Comparison of ENCODE assay signal across 1 fruit fly cellular context in the genomic region with DNA sequence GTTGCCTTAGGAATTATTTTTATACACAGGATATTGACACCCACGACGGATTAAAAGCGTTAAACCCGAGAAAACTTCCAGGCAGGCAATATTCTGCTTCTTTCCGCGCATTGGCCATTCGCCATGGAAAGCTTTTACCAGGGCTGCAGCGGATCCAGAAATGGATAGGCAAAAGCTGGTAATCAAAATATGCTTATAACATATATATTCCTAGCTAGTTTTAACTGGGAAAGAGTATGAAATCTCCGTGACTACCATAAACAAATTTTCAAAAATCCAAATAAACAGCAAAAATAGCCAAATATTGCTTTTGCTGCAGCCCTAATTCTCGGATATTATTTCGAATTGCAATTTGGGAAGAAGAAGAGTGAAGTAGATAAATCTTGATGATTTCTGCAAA.
A peak's percentile ranks its signal among the peaks of the same experiment; 100 is the strongest.
TF ChIP-seq lines count a peak whose summit lies in the region.

A gene (minus strand): TSS at position 141 of the 400 bp plus-strand sequence.
A gene (plus strand): TSS at position 335 of the 400 bp plus-strand sequence.

TF ChIP-seq in whole organism, embryonic, 481 proteins besides CTCF, POLR2A, EP300 and RAD21 (continued from another document and continues in another):
- peak; percentile 95 for TF ChIP-seq chif (GFP tag; optimal IDR thresholded peaks at IDR 0.05; lab: Kevin White, UChicago)
- peak; percentile 95 for TF ChIP-seq CoRest (tag; optimal IDR thresholded peaks at IDR 0.05; lab: Kevin White, UChicago)
- TF ChIP-seq Deaf1 (tag; optimal IDR thresholded peaks at IDR 0.05; lab: Kevin White, UChicago) = peak; percentile 63
- TF ChIP-seq CG4424 (GFP tag; optimal IDR thresholded peaks at IDR 0.05; lab: Kevin White, UChicago) = peak; percentile 96
- peak; percentile 93 for TF ChIP-seq CG9876 (GFP tag; optimal IDR thresholded peaks at IDR 0.05; lab: Kevin White, UChicago)
- TF ChIP-seq jigr1 (GFP tag; IDR thresholded peaks at IDR 0.05; lab: Robert Waterston, UW) = peak; percentile 87
- TF ChIP-seq Med (GFP tag; lab: Kevin White, UChicago) = peak; percentile 99
- TF ChIP-seq CG2202 (tag; optimal IDR thresholded peaks at IDR 0.05; lab: Kevin White, UChicago) = peak; percentile 79
- peak; percentile 89 for TF ChIP-seq CG6765 (GFP tag; optimal IDR thresholded peaks at IDR 0.05; lab: Kevin White, UChicago)
- TF ChIP-seq oc (tag; optimal IDR thresholded peaks at IDR 0.05; lab: Kevin White, UChicago) = peak; percentile 98
- peak; percentile 95 for TF ChIP-seq lab (GFP tag; optimal IDR thresholded peaks at IDR 0.05; lab: Kevin White, UChicago)
- peak; percentile 92 for TF ChIP-seq slp2 (GFP tag; optimal IDR thresholded peaks at IDR 0.05; lab: Kevin White, UChicago)
- no peak for TF ChIP-seq Hr78 (GFP tag; optimal IDR thresholded peaks at IDR 0.05; lab: Kevin White, UChicago)
- peak; percentile 95 for TF ChIP-seq fu2 (GFP tag; optimal IDR thresholded peaks at IDR 0.05; lab: Kevin White, UChicago)
- no peak for TF ChIP-seq chinmo (GFP tag; IDR thresholded peaks at IDR 0.05; lab: Robert Waterston, UW; ENCODE audit: partially characterized antibody)
- TF ChIP-seq CG16813 (GFP tag; IDR thresholded peaks at IDR 0.05; lab: Robert Waterston, UW; ENCODE audit: partially characterized antibody) = no peak
- TF ChIP-seq mirr (GFP tag; optimal IDR thresholded peaks at IDR 0.05; lab: Kevin White, UChicago) = peak; percentile 91
- TF ChIP-seq mld (GFP tag; IDR thresholded peaks at IDR 0.05; lab: Robert Waterston, UW; ENCODE audit: partially characterized antibody) = no peak
- peak; percentile 28; the same call in 1 of the 3 replicates for TF ChIP-seq knrl (GFP tag; IDR thresholded peaks at IDR 0.05; lab: Robert Waterston, UW; ENCODE audit: partially characterized antibody)
- peak; percentile 93 for TF ChIP-seq Xrp1 (GFP tag; IDR thresholded peaks at IDR 0.05; lab: Robert Waterston, UW)
- TF ChIP-seq Aef1 (GFP tag; IDR thresholded peaks at IDR 0.05; lab: Robert Waterston, UW) = peak; percentile 93
- peak; percentile 86 for TF ChIP-seq tup (GFP tag; optimal IDR thresholded peaks at IDR 0.05; lab: Kevin White, UChicago)
- peak; percentile 86 for TF ChIP-seq da (GFP tag; optimal IDR thresholded peaks at IDR 0.05; lab: Kevin White, UChicago)
- TF ChIP-seq toy (GFP tag; IDR thresholded peaks at IDR 0.05; lab: Robert Waterston, UW) = peak; percentile 55; the same call in 1 of the 2 replicates
- peak; percentile 93 for TF ChIP-seq CG8290 (GFP tag; optimal IDR thresholded peaks at IDR 0.05; lab: Kevin White, UChicago)
- TF ChIP-seq CG8290 (tag; optimal IDR thresholded peaks at IDR 0.05; lab: Kevin White, UChicago) = peak; percentile 30 to 93
- peak; percentile 88 for TF ChIP-seq CrebB (tag; optimal IDR thresholded peaks at IDR 0.05; lab: Kevin White, UChicago)
- TF ChIP-seq rib (GFP tag; IDR thresholded peaks at IDR 0.05; lab: Robert Waterston, UW) = peak; percentile 82
- TF ChIP-seq mam (GFP tag; optimal IDR thresholded peaks at IDR 0.05; lab: Kevin White, UChicago) = peak; percentile 98
- TF ChIP-seq fd3F (GFP tag; optimal IDR thresholded peaks at IDR 0.05; lab: Kevin White, UChicago) = peak; percentile 88
- peak; percentile 84 for TF ChIP-seq danr (GFP tag; IDR thresholded peaks at IDR 0.05; lab: Robert Waterston, UW)
- peak; percentile 84 for TF ChIP-seq CG14050 (GFP tag; IDR thresholded peaks at IDR 0.05; lab: Robert Waterston, UW)
- peak; percentile 77; the same call in 1 of the 2 replicates for TF ChIP-seq gsb (GFP tag; IDR thresholded peaks at IDR 0.05; lab: Robert Waterston, UW)
- TF ChIP-seq CG13424 (tag; optimal IDR thresholded peaks at IDR 0.05; lab: Kevin White, UChicago) = peak; percentile 96
- peak; percentile 61; the same call in 1 of the 2 replicates for TF ChIP-seq sim (GFP tag; IDR thresholded peaks at IDR 0.05; lab: Robert Waterston, UW)
- peak; percentile 92 for TF ChIP-seq CG3065 (GFP tag; optimal IDR thresholded peaks at IDR 0.05; lab: Kevin White, UChicago)
- TF ChIP-seq CG7745 (tag; optimal IDR thresholded peaks at IDR 0.05; lab: Kevin White, UChicago) = no peak
- TF ChIP-seq nerfin-1 (tag; optimal IDR thresholded peaks at IDR 0.05; lab: Kevin White, UChicago) = peak; percentile 90
- TF ChIP-seq CG7786 (GFP tag; optimal IDR thresholded peaks at IDR 0.05; lab: Kevin White, UChicago) = peak; percentile 93
- TF ChIP-seq CG9797 (GFP tag; optimal IDR thresholded peaks at IDR 0.05; lab: Kevin White, UChicago) = peak; percentile 31
- TF ChIP-seq ase (GFP tag; IDR thresholded peaks at IDR 0.05; lab: Robert Waterston, UW) = peak; percentile 82
- peak; percentile 76 for TF ChIP-seq CG1024 (GFP tag; IDR thresholded peaks at IDR 0.05; lab: Robert Waterston, UW)
- TF ChIP-seq HmgZ (tag; optimal IDR thresholded peaks at IDR 0.05; lab: Kevin White, UChicago) = peak; percentile 97
- TF ChIP-seq Rx (GFP tag; IDR thresholded peaks at IDR 0.05; lab: Robert Waterston, UW) = peak; percentile 86
- peak; percentile 42 for TF ChIP-seq BEAF-32 (GFP tag; optimal IDR thresholded peaks at IDR 0.05; lab: Kevin White, UChicago)
- no peak for TF ChIP-seq CG7963 (GFP tag; IDR thresholded peaks at IDR 0.05; lab: Robert Waterston, UW; ENCODE audit: partially characterized antibody)
- TF ChIP-seq CG11504 (tag; optimal IDR thresholded peaks at IDR 0.05; lab: Kevin White, UChicago) = peak; percentile 92
- peak; percentile 93 for TF ChIP-seq pb (GFP tag; optimal IDR thresholded peaks at IDR 0.05; lab: Kevin White, UChicago)
- TF ChIP-seq Dip3 (GFP tag; optimal IDR thresholded peaks at IDR 0.05; lab: Kevin White, UChicago) = peak; percentile 97
- TF ChIP-seq nau (GFP tag; optimal IDR thresholded peaks at IDR 0.05; lab: Kevin White, UChicago) = peak; percentile 78
- TF ChIP-seq kni (GFP tag; optimal IDR thresholded peaks at IDR 0.05; lab: Kevin White, UChicago) = peak; percentile 69
- peak; percentile 73 for TF ChIP-seq YL-1 (GFP tag; optimal IDR thresholded peaks at IDR 0.05; lab: Kevin White, UChicago)
- peak; percentile 81 for TF ChIP-seq gt (GFP tag; IDR thresholded peaks at IDR 0.05; lab: Robert Waterston, UW)
- peak; percentile 87 for TF ChIP-seq CG7556 (GFP tag; optimal IDR thresholded peaks at IDR 0.05; lab: Kevin White, UChicago)
- peak; percentile 94 for TF ChIP-seq Atf3 (GFP tag; optimal IDR thresholded peaks at IDR 0.05; lab: Kevin White, UChicago)
- TF ChIP-seq CG6689 (GFP tag; IDR thresholded peaks at IDR 0.05; lab: Robert Waterston, UW) = peak; percentile 93
- peak; percentile 93 for TF ChIP-seq CG4854 (GFP tag; optimal IDR thresholded peaks at IDR 0.05; lab: Kevin White, UChicago)
- TF ChIP-seq lmd (GFP tag; IDR thresholded peaks at IDR 0.05; lab: Robert Waterston, UW) = peak; percentile 93
- TF ChIP-seq Dp (GFP tag; optimal IDR thresholded peaks at IDR 0.05; lab: Kevin White, UChicago) = peak; percentile 28
- peak; percentile 84 for TF ChIP-seq CG17186 (GFP tag; optimal IDR thresholded peaks at IDR 0.05; lab: Kevin White, UChicago)
- TF ChIP-seq CG30431 (GFP tag; optimal IDR thresholded peaks at IDR 0.05; lab: Kevin White, UChicago) = peak; percentile 87
- TF ChIP-seq h (optimal IDR thresholded peaks at IDR 0.05; lab: Kevin White, UChicago) = no peak
- peak; percentile 82 to 95 for TF ChIP-seq bsh (GFP tag; optimal IDR thresholded peaks at IDR 0.05; lab: Kevin White, UChicago)
- TF ChIP-seq Pdp1 (GFP tag; optimal IDR thresholded peaks at IDR 0.05; lab: Kevin White, UChicago) = peak; percentile 93 to 97
- peak; percentile 63 for TF ChIP-seq Neu2 (GFP tag; optimal IDR thresholded peaks at IDR 0.05; lab: Kevin White, UChicago; ENCODE audit: borderline replicate concordance)
- no peak for TF ChIP-seq Stat92E (GFP tag; optimal IDR thresholded peaks at IDR 0.05; lab: Kevin White, UChicago)
- TF ChIP-seq CG10431 (GFP tag; optimal IDR thresholded peaks at IDR 0.05; lab: Kevin White, UChicago) = peak; percentile 69
- peak; percentile 93 for TF ChIP-seq CG33213 (GFP tag; optimal IDR thresholded peaks at IDR 0.05; lab: Kevin White, UChicago)
- peak; percentile 26; the same call in 1 of the 3 replicates for TF ChIP-seq sr (GFP tag; IDR thresholded peaks at IDR 0.05; lab: Robert Waterston, UW)
- peak; percentile 92 for TF ChIP-seq CG10979 (tag; optimal IDR thresholded peaks at IDR 0.05; lab: Kevin White, UChicago)
- peak; percentile 97 for TF ChIP-seq abd-A (tag; optimal IDR thresholded peaks at IDR 0.05; lab: Kevin White, UChicago)
- TF ChIP-seq Meics (GFP tag; optimal IDR thresholded peaks at IDR 0.05; lab: Kevin White, UChicago) = peak; percentile 91
- peak; percentile 89 for TF ChIP-seq sima (GFP tag; optimal IDR thresholded peaks at IDR 0.05; lab: Kevin White, UChicago)
- TF ChIP-seq Eip74EF (GFP tag; optimal IDR thresholded peaks at IDR 0.05; lab: Kevin White, UChicago) = peak in 1 of 2 experiments; percentile 85
- TF ChIP-seq chm (GFP tag; IDR thresholded peaks at IDR 0.05; lab: Robert Waterston, UW) = peak; percentile 91
- peak; percentile 78 for TF ChIP-seq D19B (GFP tag; optimal IDR thresholded peaks at IDR 0.05; lab: Kevin White, UChicago)
- peak; percentile 90 for TF ChIP-seq Oli (tag; optimal IDR thresholded peaks at IDR 0.05; lab: Kevin White, UChicago)
- TF ChIP-seq Lim3 (GFP tag; IDR thresholded peaks at IDR 0.05; lab: Robert Waterston, UW) = peak; percentile 58; the same call in 1 of the 2 replicates
- TF ChIP-seq nmo (GFP tag; optimal IDR thresholded peaks at IDR 0.05; lab: Kevin White, UChicago) = peak; percentile 96
- TF ChIP-seq CG3726 (GFP tag; IDR thresholded peaks at IDR 0.05; lab: Robert Waterston, UW) = peak; percentile 88
- peak; percentile 91 for TF ChIP-seq ewg (GFP tag; optimal IDR thresholded peaks at IDR 0.05; lab: Kevin White, UChicago)
- TF ChIP-seq CG11085 (GFP tag; IDR thresholded peaks at IDR 0.05; lab: Robert Waterston, UW) = peak; percentile 91
- peak; percentile 96 for TF ChIP-seq sisA (GFP tag; IDR thresholded peaks at IDR 0.05; lab: Robert Waterston, UW)
- TF ChIP-seq usp (GFP tag; optimal IDR thresholded peaks at IDR 0.05; lab: Kevin White, UChicago) = no peak
- TF ChIP-seq Ssrp (tag; optimal IDR thresholded peaks at IDR 0.05; lab: Kevin White, UChicago) = peak; percentile 92
- TF ChIP-seq bbx (GFP tag; IDR thresholded peaks at IDR 0.05; lab: Robert Waterston, UW; ENCODE audit: partially characterized antibody) = no peak
- TF ChIP-seq zen2 (GFP tag; IDR thresholded peaks at IDR 0.05; lab: Robert Waterston, UW; ENCODE audit: partially characterized antibody) = no peak
- TF ChIP-seq Elba2 (GFP tag; optimal IDR thresholded peaks at IDR 0.05; lab: Kevin White, UChicago) = peak; percentile 45
- no peak for TF ChIP-seq zf30C (GFP tag; optimal IDR thresholded peaks at IDR 0.05; lab: Kevin White, UChicago)
- TF ChIP-seq Bdp1 (GFP tag; optimal IDR thresholded peaks at IDR 0.05; lab: Kevin White, UChicago) = peak; percentile 89
- TF ChIP-seq CG11093 (GFP tag; IDR thresholded peaks at IDR 0.05; lab: Robert Waterston, UW) = peak; percentile 88
- peak; percentile 77 for TF ChIP-seq CG6854 (GFP tag; optimal IDR thresholded peaks at IDR 0.05; lab: Kevin White, UChicago)
- TF ChIP-seq CG8924 (tag; optimal IDR thresholded peaks at IDR 0.05; lab: Kevin White, UChicago) = peak; percentile 91
- TF ChIP-seq Sox100B (GFP tag; optimal IDR thresholded peaks at IDR 0.05; lab: Kevin White, UChicago) = peak; percentile 83
- peak; percentile 85 for TF ChIP-seq CG16815 (GFP tag; optimal IDR thresholded peaks at IDR 0.05; lab: Kevin White, UChicago)
- TF ChIP-seq org-1 (GFP tag; optimal IDR thresholded peaks at IDR 0.05; lab: Kevin White, UChicago) = peak; percentile 86
- TF ChIP-seq HLHmδ (GFP tag; optimal IDR thresholded peaks at IDR 0.05; lab: Kevin White, UChicago) = no peak
- TF ChIP-seq sc (optimal IDR thresholded peaks at IDR 0.05; lab: Kevin White, UChicago) = no peak
- TF ChIP-seq sc (GFP tag; optimal IDR thresholded peaks at IDR 0.05; lab: Kevin White, UChicago) = peak; percentile 84
- peak; percentile 93 for TF ChIP-seq emc (GFP tag; optimal IDR thresholded peaks at IDR 0.05; lab: Kevin White, UChicago)
- peak; percentile 72 for TF ChIP-seq wor (GFP tag; IDR thresholded peaks at IDR 0.05; lab: Robert Waterston, UW)
- TF ChIP-seq CG1603 (tag; optimal IDR thresholded peaks at IDR 0.05; lab: Kevin White, UChicago) = peak; percentile 95
- peak; percentile 89 for TF ChIP-seq CG31388 (GFP tag; optimal IDR thresholded peaks at IDR 0.05; lab: Kevin White, UChicago)
- peak; percentile 92 for TF ChIP-seq lbe (GFP tag; optimal IDR thresholded peaks at IDR 0.05; lab: Kevin White, UChicago)
- peak; percentile 94 for TF ChIP-seq CG1602 (GFP tag; optimal IDR thresholded peaks at IDR 0.05; lab: Kevin White, UChicago)
- peak; percentile 93 for TF ChIP-seq ranshi (GFP tag; IDR thresholded peaks at IDR 0.05; lab: Robert Waterston, UW)
- peak; percentile 84 for TF ChIP-seq btn (GFP tag; optimal IDR thresholded peaks at IDR 0.05; lab: Kevin White, UChicago)
- TF ChIP-seq CG10209 (GFP tag; optimal IDR thresholded peaks at IDR 0.05; lab: Kevin White, UChicago) = peak; percentile 91
- TF ChIP-seq CG12744 (GFP tag; optimal IDR thresholded peaks at IDR 0.05; lab: Kevin White, UChicago) = peak; percentile 89
- TF ChIP-seq CG12219 (GFP tag; optimal IDR thresholded peaks at IDR 0.05; lab: Kevin White, UChicago) = peak; percentile 86
- peak; percentile 64 for TF ChIP-seq CG4707 (GFP tag; optimal IDR thresholded peaks at IDR 0.05; lab: Kevin White, UChicago)
- peak; percentile 94 for TF ChIP-seq CG13894 (tag; optimal IDR thresholded peaks at IDR 0.05; lab: Kevin White, UChicago)
- TF ChIP-seq lov (optimal IDR thresholded peaks at IDR 0.05; lab: Kevin White, UChicago) = no peak
- TF ChIP-seq lov (GFP tag; IDR thresholded peaks at IDR 0.05; lab: Robert Waterston, UW) = peak; percentile 87
- TF ChIP-seq Bgb (GFP tag; IDR thresholded peaks at IDR 0.05; lab: Robert Waterston, UW; ENCODE audit: partially characterized antibody) = peak; percentile 15; the same call in 1 of the 2 replicates
- peak; percentile 93 for TF ChIP-seq Bteb2 (GFP tag; optimal IDR thresholded peaks at IDR 0.05; lab: Kevin White, UChicago)
- TF ChIP-seq croc (GFP tag; conservative IDR thresholded peaks at IDR 0.05; lab: Robert Waterston, UW) = peak; percentile 84
- peak; percentile 93 for TF ChIP-seq CG8089 (GFP tag; optimal IDR thresholded peaks at IDR 0.05; lab: Kevin White, UChicago)
- TF ChIP-seq gcm (GFP tag; optimal IDR thresholded peaks at IDR 0.05; lab: Kevin White, UChicago) = peak; percentile 84
- peak; percentile 90 for TF ChIP-seq Mes4 (GFP tag; optimal IDR thresholded peaks at IDR 0.05; lab: Kevin White, UChicago)
- peak in 1 of 2 experiments; percentile 46 for TF ChIP-seq insv (GFP tag; optimal IDR thresholded peaks at IDR 0.05; lab: Kevin White, UChicago)
- TF ChIP-seq caup (GFP tag; optimal IDR thresholded peaks at IDR 0.05; lab: Kevin White, UChicago; ENCODE audit: severe bottlenecking) = peak; percentile 92
- peak; percentile 45 for TF ChIP-seq yki (optimal IDR thresholded peaks at IDR 0.05; lab: Kevin White, UChicago)
- peak; percentile 96 for TF ChIP-seq CG14441 (GFP tag; IDR thresholded peaks at IDR 0.05; lab: Robert Waterston, UW)
